Worm (Caenorhabditis elegans): ENCODE measurements around the gene lgc-29.

lgc-29 gene

DNA sequence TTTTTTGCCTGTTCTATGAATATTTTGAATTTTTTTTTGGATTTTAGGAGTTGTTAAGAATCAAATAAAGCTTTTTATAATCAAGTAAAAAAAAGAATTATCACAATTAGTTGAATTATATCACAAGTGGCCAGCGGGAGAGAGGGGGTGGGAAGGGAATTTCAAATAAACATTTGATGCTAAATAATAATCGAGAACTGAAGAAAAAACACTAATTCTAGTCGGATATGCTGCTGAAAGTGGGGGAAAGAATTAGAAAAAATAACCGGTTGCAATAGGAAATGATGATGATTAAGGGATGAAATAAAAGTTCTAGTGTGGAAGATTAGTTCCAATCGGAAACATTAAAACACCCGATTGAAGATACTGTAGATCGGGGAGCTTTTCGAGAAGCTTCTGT lies 42.5 kb downstream of the lgc-29 start:
- TF ChIP-seq ceh-48 (tag; optimal IDR thresholded peaks at IDR 0.05) (no peak), ceh-18 (tag; optimal IDR thresholded peaks at IDR 0.05) (no peak), ceh-14 (tag; optimal IDR thresholded peaks at IDR 0.05) (no peak), npax-4 (tag; optimal IDR thresholded peaks at IDR 0.05) (no peak), lin-11 (tag; optimal IDR thresholded peaks at IDR 0.05) (no peak), sox-4 (tag; optimal IDR thresholded peaks at IDR 0.05) (no peak), tbx-7 (tag; optimal IDR thresholded peaks at IDR 0.05) (no peak)

ce11 chrV:4181727-4182126 lies 42.9 kb downstream of the lgc-29 start:
- no peak for TF ChIP-seq pat-9 (tag; optimal IDR thresholded peaks at IDR 0.05)
- no peak for TF ChIP-seq sox-2 (GFP tag; IDR thresholded peaks at IDR 0.05)
- no peak for TF ChIP-seq K02D7.2 (tag; optimal IDR thresholded peaks at IDR 0.05)
- TF ChIP-seq mec-3 (tag; optimal IDR thresholded peaks at IDR 0.05; ENCODE audit: borderline replicate concordance) = no peak
- no peak for TF ChIP-seq pros-1 (tag; optimal IDR thresholded peaks at IDR 0.05)
- no peak for TF ChIP-seq ets-4 (tag; optimal IDR thresholded peaks at IDR 0.05)
- no peak for TF ChIP-seq pha-4 (tag; optimal IDR thresholded peaks at IDR 0.05)
- TF ChIP-seq syd-9 (tag; optimal IDR thresholded peaks at IDR 0.05) = no peak
- TF ChIP-seq fax-1 (tag; optimal IDR thresholded peaks at IDR 0.05) = peak; percentile 58
- TF ChIP-seq ama-1 (optimal IDR thresholded peaks at IDR 0.05) = no peak
- TF ChIP-seq eyg-1 (tag; optimal IDR thresholded peaks at IDR 0.05) = peak; percentile 14
- TF ChIP-seq gmeb-2 (tag; optimal IDR thresholded peaks at IDR 0.05) = no peak
- TF ChIP-seq sox-4 (tag; optimal IDR thresholded peaks at IDR 0.05) = no peak
- TF ChIP-seq dve-1 (tag; optimal IDR thresholded peaks at IDR 0.05) = no peak
- TF ChIP-seq pag-3 (tag; optimal IDR thresholded peaks at IDR 0.05; ENCODE audit: borderline replicate concordance) = no peak
- TF ChIP-seq hlh-6 (tag; optimal IDR thresholded peaks at IDR 0.05) = peak; percentile 52
- peak; percentile 61 for TF ChIP-seq ceh-2 (tag; optimal IDR thresholded peaks at IDR 0.05)
- TF ChIP-seq ttx-3 (tag; optimal IDR thresholded peaks at IDR 0.05) = no peak
- TF ChIP-seq sdc-2 (tag; optimal IDR thresholded peaks at IDR 0.05) = no peak
- no peak for TF ChIP-seq fkh-10 (GFP tag; optimal IDR thresholded peaks at IDR 0.05)
- TF ChIP-seq ceh-19 (GFP tag; optimal IDR thresholded peaks at IDR 0.05) = no peak
- TF ChIP-seq ceh-48 (tag; optimal IDR thresholded peaks at IDR 0.05) = no peak
- TF ChIP-seq ahr-1 (tag; optimal IDR thresholded peaks at IDR 0.05) = peak; percentile 23
- TF ChIP-seq unc-86 (tag; optimal IDR thresholded peaks at IDR 0.05) = no peak
- no peak for TF ChIP-seq ceh-22 (tag; optimal IDR thresholded peaks at IDR 0.05)
- TF ChIP-seq pqm-1 (tag; optimal IDR thresholded peaks at IDR 0.05) = no peak
- TF ChIP-seq ceh-14 (tag; optimal IDR thresholded peaks at IDR 0.05) = peak; percentile 27
- no peak for TF ChIP-seq ceh-6 (GFP tag; optimal IDR thresholded peaks at IDR 0.05)
- TF ChIP-seq K09A11.1 (tag; optimal IDR thresholded peaks at IDR 0.05; ENCODE audit: insufficient read depth) = no peak
- TF ChIP-seq ceh-9 (tag; optimal IDR thresholded peaks at IDR 0.05) = no peak
- no peak for TF ChIP-seq nhr-232 (tag; optimal IDR thresholded peaks at IDR 0.05)
- no peak for TF ChIP-seq ztf-16 (tag; optimal IDR thresholded peaks at IDR 0.05)
- TF ChIP-seq dmd-4 (tag; optimal IDR thresholded peaks at IDR 0.05; ENCODE audit: borderline replicate concordance) = no peak
- TF ChIP-seq unc-42 (tag; optimal IDR thresholded peaks at IDR 0.05) = no peak
- TF ChIP-seq ref-2 (tag; optimal IDR thresholded peaks at IDR 0.05) = no peak
- TF ChIP-seq ceh-24 (tag; optimal IDR thresholded peaks at IDR 0.05) = no peak
- TF ChIP-seq ceh-30 (tag; optimal IDR thresholded peaks at IDR 0.05) = no peak
- peak; percentile 43 for TF ChIP-seq lim-6 (tag; optimal IDR thresholded peaks at IDR 0.05)
- peak; percentile 55 for TF ChIP-seq zip-5 (tag; optimal IDR thresholded peaks at IDR 0.05)
- no peak for TF ChIP-seq ceh-34 (tag; optimal IDR thresholded peaks at IDR 0.05)
- peak; percentile 90 for TF ChIP-seq tbx-2 (tag; optimal IDR thresholded peaks at IDR 0.05)
- TF ChIP-seq ceh-18 (tag; optimal IDR thresholded peaks at IDR 0.05) = no peak
- TF ChIP-seq ceh-45 (GFP tag; IDR thresholded peaks at IDR 0.05) = no peak
- TF ChIP-seq fkh-6 (tag; optimal IDR thresholded peaks at IDR 0.05) = no peak
- no peak for TF ChIP-seq nfya-1 (tag; optimal IDR thresholded peaks at IDR 0.05)
- no peak for TF ChIP-seq elt-4 (tag; optimal IDR thresholded peaks at IDR 0.05)
- peak; percentile 38 for TF ChIP-seq rnt-1 (tag; optimal IDR thresholded peaks at IDR 0.05)
- no peak for TF ChIP-seq hlh-30 (tag; optimal IDR thresholded peaks at IDR 0.05; ENCODE audit: insufficient read depth)
- no peak for TF ChIP-seq che-1 (tag; optimal IDR thresholded peaks at IDR 0.05)
